Fruit fly (Drosophila melanogaster): Measurements from ENCODE around the gene CG34140.

The CG34140 gene

DNA sequence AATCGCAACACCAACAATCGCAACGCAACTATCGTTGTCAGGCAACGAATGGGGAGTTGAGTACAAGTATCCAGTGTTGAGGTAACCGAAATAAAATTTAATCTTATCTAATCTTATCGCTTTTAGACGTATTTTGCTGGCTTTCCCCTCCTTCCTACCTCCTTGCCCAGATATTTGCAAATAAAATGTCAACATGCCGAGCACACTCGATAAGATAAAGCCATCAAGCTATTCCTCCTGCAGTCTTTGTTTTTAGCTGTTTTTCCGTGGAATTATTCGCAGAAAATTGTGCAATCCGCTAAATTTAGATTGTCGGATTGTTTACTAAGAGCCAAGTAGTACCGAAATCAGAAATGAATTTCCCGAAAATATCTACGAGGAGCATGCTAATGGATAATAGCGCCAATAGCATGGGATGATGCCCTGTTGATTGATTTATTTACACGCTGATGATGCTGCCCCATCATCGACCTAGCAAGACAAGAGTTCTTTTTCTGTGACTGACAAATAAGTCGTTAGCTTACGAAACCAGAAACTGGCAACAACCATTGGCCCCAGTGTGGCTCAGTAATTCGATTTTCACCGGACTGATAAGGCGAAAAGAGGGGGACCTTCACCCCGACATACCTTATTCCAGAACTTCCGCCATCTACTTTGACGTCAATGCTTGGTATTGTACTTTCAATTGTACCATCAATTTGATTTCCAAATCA is 27.5 kb downstream of the CG34140 start:
- TF ChIP-seq CG7928 (GFP tag; optimal IDR thresholded peaks at IDR 0.05) = no peak
- peak; percentile 7 for TF ChIP-seq CG18599 (GFP tag; optimal IDR thresholded peaks at IDR 0.05)
- TF ChIP-seq caup (GFP tag; optimal IDR thresholded peaks at IDR 0.05; ENCODE audit: severe bottlenecking) = peak; percentile 63
- no peak for TF ChIP-seq cas (GFP tag; IDR thresholded peaks at IDR 0.05)
- TF ChIP-seq CG43689 (GFP tag; IDR thresholded peaks at IDR 0.05) = no peak
- no peak for TF ChIP-seq Hsf (GFP tag; optimal IDR thresholded peaks at IDR 0.05)
- TF ChIP-seq Lim3 (GFP tag; IDR thresholded peaks at IDR 0.05) = no peak
- peak; percentile 100 for TF ChIP-seq GATAe (GFP tag; conservative IDR thresholded peaks at IDR 0.05)
- 0 out of 3 replicates have a peak, but pooled peaks have one; percentile 59 for TF ChIP-seq CG2199 (GFP tag; IDR thresholded peaks at IDR 0.05)
- peak; percentile 32 for TF ChIP-seq corto (GFP tag; optimal IDR thresholded peaks at IDR 0.05)
- TF ChIP-seq gro (GFP tag; optimal IDR thresholded peaks at IDR 0.05) = peak; percentile 20
- no peak for TF ChIP-seq ab (GFP tag; optimal IDR thresholded peaks at IDR 0.05)
- TF ChIP-seq CG9437 (GFP tag; optimal IDR thresholded peaks at IDR 0.05) = no peak
- peak; percentile 12 for TF ChIP-seq B-H2 (GFP tag; optimal IDR thresholded peaks at IDR 0.05)
- no peak for TF ChIP-seq CG10654 (GFP tag; optimal IDR thresholded peaks at IDR 0.05)
- no peak for TF ChIP-seq CG31224 (GFP tag; IDR thresholded peaks at IDR 0.05)
- TF ChIP-seq TFAM (GFP tag; optimal IDR thresholded peaks at IDR 0.05) = no peak
- TF ChIP-seq Meics (GFP tag; optimal IDR thresholded peaks at IDR 0.05) = peak; percentile 63
- no peak for TF ChIP-seq trem (tag; optimal IDR thresholded peaks at IDR 0.05)
- TF ChIP-seq grn (GFP tag; optimal IDR thresholded peaks at IDR 0.05) = peak; percentile 45
- no peak for TF ChIP-seq onecut (GFP tag; IDR thresholded peaks at IDR 0.05)
- no peak for TF ChIP-seq seq (GFP tag; IDR thresholded peaks at IDR 0.05)
- TF ChIP-seq Fer1 (GFP tag; optimal IDR thresholded peaks at IDR 0.05) = peak; percentile 49
- TF ChIP-seq az2 (GFP tag; optimal IDR thresholded peaks at IDR 0.05) = no peak
- no peak for TF ChIP-seq CG30431 (GFP tag; optimal IDR thresholded peaks at IDR 0.05)
- no peak for TF ChIP-seq HHEX (GFP tag; optimal IDR thresholded peaks at IDR 0.05)
- TF ChIP-seq CG14441 (GFP tag; IDR thresholded peaks at IDR 0.05) = peak; percentile 40
- TF ChIP-seq hb (GFP tag; IDR thresholded peaks at IDR 0.05; ENCODE audit: partially characterized antibody) = no peak
- TF ChIP-seq CG2202 (tag; optimal IDR thresholded peaks at IDR 0.05) = no peak
- peak; percentile 81 for TF ChIP-seq exex (tag; optimal IDR thresholded peaks at IDR 0.05)
- TF ChIP-seq z (GFP tag; IDR thresholded peaks at IDR 0.05) = no peak
- TF ChIP-seq pum (GFP tag; optimal IDR thresholded peaks at IDR 0.05) = no peak
- TF ChIP-seq CG12104 (GFP tag; optimal IDR thresholded peaks at IDR 0.05) = no peak
- TF ChIP-seq CG17361 (GFP tag; IDR thresholded peaks at IDR 0.05) = no peak
- TF ChIP-seq CG7987 (GFP tag; optimal IDR thresholded peaks at IDR 0.05) = peak; percentile 28
- TF ChIP-seq al (GFP tag; IDR thresholded peaks at IDR 0.05) = no peak
- peak in 1 of 2 experiments; percentile 77 for TF ChIP-seq Pdp1 (GFP tag; optimal IDR thresholded peaks at IDR 0.05)
- TF ChIP-seq CG12769 (tag; optimal IDR thresholded peaks at IDR 0.05) = peak; percentile 12
- TF ChIP-seq lov (optimal IDR thresholded peaks at IDR 0.05) = no peak
- no peak for TF ChIP-seq lov (GFP tag; IDR thresholded peaks at IDR 0.05)
- TF ChIP-seq CG12942 (GFP tag; optimal IDR thresholded peaks at IDR 0.05) = no peak
- no peak for TF ChIP-seq CG6175 (GFP tag; IDR thresholded peaks at IDR 0.05)
- peak; percentile 47 for TF ChIP-seq Hmr (GFP tag; optimal IDR thresholded peaks at IDR 0.05)
- no peak for TF ChIP-seq ranshi (GFP tag; IDR thresholded peaks at IDR 0.05)
- no peak for TF ChIP-seq D (optimal IDR thresholded peaks at IDR 0.05)
- no peak for TF ChIP-seq D (GFP tag; optimal IDR thresholded peaks at IDR 0.05)
- peak; percentile 49 for TF ChIP-seq sug (tag; optimal IDR thresholded peaks at IDR 0.05)
- TF ChIP-seq br (optimal IDR thresholded peaks at IDR 0.05) = no peak
- TF ChIP-seq CG2129 (GFP tag; IDR thresholded peaks at IDR 0.05; ENCODE audit: partially characterized antibody) = no peak
- no peak for TF ChIP-seq CG5245 (GFP tag; optimal IDR thresholded peaks at IDR 0.05)
- TF ChIP-seq pros (GFP tag; optimal IDR thresholded peaks at IDR 0.05) = no peak

All from whole organism, embryonic.